Worm (Caenorhabditis elegans) whole organism, L4 larva: ENCODE measurements around the gene C55A1.7.
"Not testable (repeated sequence)": the region's sequence is repeated elsewhere in the genome, so short reads cannot be mapped to it uniquely, and the experiment has no call there.

Experiments
- F26F4.8 ChIP-seq: fragments of 200-800 bp; sonication (Bioruptor generic); conservative IDR thresholded peaks from 2 replicates; pipeline ENCODE4 v1.3.6; 2022; ENCODE audit warnings: missing genetic modification characterization, missing compliant biosample characterization
- R02D3.7 ChIP-seq: fragments of 150-350 bp; sonication (generic microtip); optimal IDR thresholded peaks from 3 replicates; lab custom pipeline; 2014; ENCODE audit warnings: missing biosample characterization, missing genetic modification characterization
- Y48G9A.11 ChIP-seq: fragments of 200-800 bp; sonication (Bioruptor generic); IDR thresholded peaks from 2 replicates; pipeline ENCODE4 v1.3.6; 2022; ENCODE audit warnings: missing genetic modification reagents, missing genetic modification characterization, missing compliant biosample characterization
- ZK546.5 ChIP-seq, 2 experiments: sonication (generic microtip); optimal IDR thresholded peaks; 2 replicates each; lab custom pipeline; 2017; ENCODE audit warnings: missing biosample characterization in 2 of 2, missing genetic modification characterization in 2 of 2
- aha-1 ChIP-seq: fragments of 150-350 bp; peaks from one replicate; lab custom pipeline; 2014; ENCODE audit warnings: missing biosample characterization, missing genetic modification characterization
- aly-2 ChIP-seq: sonication (generic microtip); optimal IDR thresholded peaks from 2 replicates; lab custom pipeline; 2018; ENCODE audit warnings: missing biosample characterization, missing genetic modification characterization
- daf-8 ChIP-seq: fragments of 200-800 bp; sonication (Bioruptor generic); IDR thresholded peaks from 2 replicates; pipeline ENCODE4 v1.3.6; 2022; ENCODE audit warnings: missing genetic modification characterization, missing compliant biosample characterization
- dmd-6 ChIP-seq: fragments of 200-800 bp; sonication (Bioruptor generic); IDR thresholded peaks from 2 replicates; pipeline ENCODE4 v1.3.6; 2022; ENCODE audit warnings: missing genetic modification reagents, missing genetic modification characterization, missing compliant biosample characterization
- dmd-8 ChIP-seq: fragments of 200-800 bp; sonication (Bioruptor generic); IDR thresholded peaks from 2 replicates; pipeline ENCODE4 v1.3.6; 2022; ENCODE audit warnings: missing genetic modification characterization, missing compliant biosample characterization
- duxl-1 ChIP-seq: sonication (generic microtip); optimal IDR thresholded peaks from 2 replicates; lab custom pipeline; 2016; ENCODE audit warnings: mild to moderate bottlenecking, missing genetic modification characterization, moderate library complexity, missing compliant biosample characterization; ENCODE audit not compliant: poor library complexity
- egl-43 ChIP-seq: fragments of 200-800 bp; sonication (Bioruptor generic); IDR thresholded peaks from 2 replicates; pipeline ENCODE4 v1.3.6; 2022; ENCODE audit warnings: missing genetic modification reagents, missing genetic modification characterization, missing compliant biosample characterization
- fkh-10 ChIP-seq: fragments of 150-350 bp; optimal IDR thresholded peaks from 2 replicates; lab custom pipeline; 2014; ENCODE audit warnings: missing biosample characterization, missing genetic modification reagents, missing genetic modification characterization
- fos-1 ChIP-seq: fragments of 150-350 bp; optimal IDR thresholded peaks from 2 replicates; lab custom pipeline; 2014; ENCODE audit warnings: missing biosample characterization, missing genetic modification characterization
- hmg-1.1 ChIP-seq: fragments of 200-800 bp; sonication (Bioruptor generic); IDR thresholded peaks from 2 replicates; pipeline ENCODE4 v1.3.6; 2022; ENCODE audit warnings: missing genetic modification reagents, missing genetic modification characterization, missing compliant biosample characterization
- lin-1 ChIP-seq: fragments of 200-800 bp; sonication (Bioruptor generic); IDR thresholded peaks from 2 replicates; pipeline ENCODE4 v1.3.6; 2022; ENCODE audit warnings: missing genetic modification reagents, missing genetic modification characterization, missing compliant biosample characterization
- lin-13 ChIP-seq: fragments of 150-350 bp; optimal IDR thresholded peaks from 2 replicates; lab custom pipeline; 2014; ENCODE audit warnings: missing biosample characterization, missing genetic modification reagents, missing genetic modification characterization
- lin-15B ChIP-seq: fragments of 150-350 bp; sonication (generic microtip); optimal IDR thresholded peaks from 3 replicates; lab custom pipeline; 2014; ENCODE audit warnings: missing biosample characterization, missing genetic modification characterization
- lin-38 ChIP-seq: fragments of 200-800 bp; sonication (Bioruptor generic); IDR thresholded peaks from 2 replicates; pipeline ENCODE4 v1.3.6; 2022; ENCODE audit warnings: missing genetic modification reagents, missing genetic modification characterization, missing compliant biosample characterization
- lir-3 ChIP-seq: sonication (generic microtip); optimal IDR thresholded peaks from 2 replicates; lab custom pipeline; 2016; ENCODE audit warnings: mild to moderate bottlenecking, missing genetic modification characterization, missing compliant biosample characterization
- lsy-2 ChIP-seq, 2 experiments: fragments of 150-350 bp in 1 of 2; sonication (generic microtip) in 1 of 2; optimal IDR thresholded peaks; 2 replicates each; lab custom pipeline; 2014 to 2017; ENCODE audit warnings: missing biosample characterization in 2 of 2, missing genetic modification characterization in 2 of 2
- mxl-2 ChIP-seq: fragments of 200-800 bp; sonication (Bioruptor generic); conservative IDR thresholded peaks from 2 replicates; pipeline ENCODE4 v1.3.6; 2022; ENCODE audit warnings: missing genetic modification reagents, missing genetic modification characterization, missing compliant biosample characterization
- mxl-3 ChIP-seq: fragments of 200-800 bp; sonication (Bioruptor generic); optimal IDR thresholded peaks from 2 replicates; lab custom pipeline; 2018; ENCODE audit warnings: mild to moderate bottlenecking, missing genetic modification characterization, missing compliant biosample characterization
- nhr-10 ChIP-seq: fragments of 150-350 bp; optimal IDR thresholded peaks from 2 replicates; lab custom pipeline; 2014; ENCODE audit warnings: missing biosample characterization, missing genetic modification characterization
- nhr-111 ChIP-seq: fragments of 200-800 bp; sonication (Bioruptor generic); optimal IDR thresholded peaks from 2 replicates; lab custom pipeline; 2018; ENCODE audit warnings: mild to moderate bottlenecking, missing genetic modification characterization, missing compliant biosample characterization
- nhr-237 ChIP-seq: sonication (generic microtip); optimal IDR thresholded peaks from 2 replicates; lab custom pipeline; 2017; ENCODE audit warnings: missing biosample characterization, missing genetic modification characterization
- nhr-76 ChIP-seq: fragments of 150-350 bp; optimal IDR thresholded peaks from 2 replicates; lab custom pipeline; 2014; ENCODE audit warnings: missing biosample characterization, missing genetic modification characterization
- pha-4 ChIP-seq, 2 experiments: fragments of 150-350 bp in 1 of 2; fragments of 200-800 bp in 1 of 2; sonication (Bioruptor generic) in 1 of 2; IDR thresholded peaks in 1 of 2; optimal IDR thresholded peaks in 1 of 2; 2 replicates each; pipeline versions ENCODE4 v1.3.6 to Lab custom; 2014 to 2022; ENCODE audit warnings: missing genetic modification characterization in 2 of 2, missing genetic modification reagents in 2 of 2, missing biosample characterization in 1 of 2, missing compliant biosample characterization in 1 of 2
- php-3 ChIP-seq: fragments of 200-800 bp; sonication (Bioruptor generic); IDR thresholded peaks from 2 replicates; pipeline ENCODE4 v1.3.6; 2022; ENCODE audit warnings: missing genetic modification reagents, missing genetic modification characterization, missing compliant biosample characterization
- pqm-1 ChIP-seq: sonication (generic microtip); optimal IDR thresholded peaks from 2 replicates; lab custom pipeline; 2017; ENCODE audit warnings: missing biosample characterization, missing genetic modification characterization
- rbr-2 ChIP-seq: sonication (generic microtip); optimal IDR thresholded peaks from 2 replicates; lab custom pipeline; 2016; ENCODE audit warnings: missing genotype, missing genetic modification characterization, missing compliant biosample characterization
- set-16 ChIP-seq: fragments of 200-800 bp; sonication (Bioruptor generic); IDR thresholded peaks from 2 replicates; pipeline ENCODE4 v1.3.6; 2022; ENCODE audit warnings: missing genetic modification reagents, missing genetic modification characterization, missing compliant biosample characterization
- snpc-4 ChIP-seq: fragments of 150-350 bp; optimal IDR thresholded peaks from 2 replicates; lab custom pipeline; 2014; ENCODE audit warnings: missing biosample characterization, missing genetic modification characterization
- zfp-2 ChIP-seq: sonication (generic microtip); optimal IDR thresholded peaks from 2 replicates; lab custom pipeline; 2016; ENCODE audit warnings: mild to moderate bottlenecking, missing genetic modification characterization, missing compliant biosample characterization
- zfp-3 ChIP-seq: fragments of 200-800 bp; sonication (Bioruptor generic); conservative IDR thresholded peaks from 2 replicates; pipeline ENCODE4 v1.3.6; 2022; ENCODE audit warnings: missing genetic modification reagents, missing genetic modification characterization, missing compliant biosample characterization
- zip-2 ChIP-seq: fragments of 150-350 bp; optimal IDR thresholded peaks from 2 replicates; lab custom pipeline; 2014; ENCODE audit warnings: missing biosample characterization, missing genetic modification characterization
- ztf-11 ChIP-seq: fragments of 150-350 bp; optimal IDR thresholded peaks from 2 replicates; lab custom pipeline; 2014; ENCODE audit warnings: missing biosample characterization, missing genetic modification characterization
- ztf-7 ChIP-seq: fragments of 150-350 bp; optimal IDR thresholded peaks from 2 replicates; lab custom pipeline; 2014; ENCODE audit warnings: missing biosample characterization, missing genetic modification characterization

The C55A1.7 gene

DNA sequence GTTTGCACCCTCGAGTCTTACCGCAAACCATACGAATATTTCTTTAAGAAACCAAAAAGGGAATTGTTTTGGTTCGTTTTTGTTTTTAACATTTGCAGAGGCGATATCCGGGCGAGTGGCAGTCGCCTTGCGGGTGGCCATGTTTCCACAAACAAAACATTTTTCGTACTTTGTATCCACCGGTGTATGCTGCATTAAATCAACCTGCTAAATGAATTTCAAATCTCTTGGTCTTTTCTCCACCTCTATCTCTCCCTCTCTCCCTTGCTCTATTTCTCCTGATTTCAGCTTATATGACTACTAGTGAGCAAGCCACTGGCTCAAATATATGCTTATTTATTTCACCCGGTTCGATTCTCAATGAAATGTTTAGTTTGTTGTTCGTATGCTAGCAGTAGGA, 29.8 kb upstream of the C55A1.7 start, which contains the start of gene nhr-52:
Gene nhr-52 (plus strand): TSS at position 301 of the 400 bp plus-strand sequence.
- TF ChIP-seq Y48G9A.11 (GFP tag; lab: Robert Waterston, UW) (no peak), zfp-3 (GFP tag; lab: Robert Waterston, UW) (no peak), nhr-111 (GFP tag; lab: Kevin White, UChicago) (no peak), hmg-1.1 (GFP tag; lab: Robert Waterston, UW) (no peak), nhr-10 (no peak), aha-1 (tag; lab: Kevin White, UChicago) (no peak), fkh-10 (GFP tag; lab: Kevin White, UChicago) (no peak), ZK546.5 (tag; optimal IDR thresholded peaks at IDR 0.05; lab: Kevin White, UChicago) (no peak), R02D3.7 (no peak), nhr-237 (tag; lab: Kevin White, UChicago) (no peak), lsy-2 (tag; optimal IDR thresholded peaks at IDR 0.05; lab: Kevin White, UChicago) (no peak), lir-3 (no peak), duxl-1 (tag; lab: Kevin White, UChicago) (no peak)

DNA sequence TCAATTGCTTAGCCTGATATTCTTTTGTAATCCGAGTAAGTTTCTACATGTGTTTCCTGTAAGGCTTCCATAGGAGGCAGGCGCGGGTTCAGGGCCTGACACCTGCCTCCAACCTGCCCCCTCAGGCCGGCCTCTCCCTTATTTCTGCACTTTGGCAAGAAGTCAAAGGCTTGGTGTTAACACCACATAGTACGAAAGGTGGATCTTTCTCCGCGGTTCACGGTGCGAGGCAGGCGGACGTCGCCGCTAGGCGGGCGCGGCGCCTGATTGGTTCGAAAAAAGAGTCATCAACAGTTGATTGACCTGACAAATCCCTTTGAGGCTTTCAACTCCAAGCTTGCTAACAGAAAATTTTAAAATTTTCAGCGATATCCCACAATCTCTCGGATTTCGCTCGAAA, 27.5 kb upstream of the C55A1.7 start:
- TF ChIP-seq dmd-8 (GFP tag; lab: Robert Waterston, UW) = 0 out of 2 replicates have a peak, but pooled peaks have one; percentile 31
- TF ChIP-seq F26F4.8 (GFP tag; lab: Robert Waterston, UW) = no peak
- no peak for TF ChIP-seq dmd-6
- no peak for TF ChIP-seq mxl-2
- TF ChIP-seq lir-3 = no peak
- no peak for TF ChIP-seq aly-2 (tag; lab: Kevin White, UChicago)
- peak; percentile 55 for TF ChIP-seq set-16 (GFP tag; lab: Robert Waterston, UW)
- TF ChIP-seq rbr-2 (tag; lab: Kevin White, UChicago) = no peak

DNA sequence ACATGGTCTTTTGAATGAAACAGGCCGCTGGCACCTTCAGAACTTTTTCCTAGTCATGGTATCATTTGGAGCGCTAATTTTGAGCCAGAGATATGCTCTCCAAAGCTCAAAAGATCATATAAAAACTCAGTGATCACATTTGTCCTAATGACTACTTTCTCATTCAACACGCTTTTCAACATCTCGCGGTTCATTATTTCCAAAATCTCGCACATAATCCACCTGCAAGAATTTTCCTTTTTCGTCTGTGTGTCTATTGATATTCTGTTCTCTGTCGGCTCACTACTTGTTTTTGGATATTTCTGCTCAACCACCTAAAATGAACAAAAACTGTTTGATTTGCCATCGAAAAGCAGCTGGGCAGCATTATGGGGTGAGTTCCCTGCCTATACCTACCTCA, 26.3 kb upstream of the C55A1.7 start, which contains the start of gene nhr-51:
Gene nhr-51 (plus strand): TSS at position 301 of the 400 bp plus-strand sequence.
- TF ChIP-seq zip-2 (tag; lab: Kevin White, UChicago) (no peak), pqm-1 (tag; lab: Kevin White, UChicago) (no peak), lin-13 (GFP tag; lab: Kevin White, UChicago) (no peak), egl-43 (GFP tag; lab: Robert Waterston, UW) (no peak), mxl-3 (GFP tag; lab: Kevin White, UChicago) (no peak), ztf-7 (tag; lab: Kevin White, UChicago) (no peak), daf-8 (GFP tag; lab: Robert Waterston, UW) (no peak), lin-1 (GFP tag; lab: Robert Waterston, UW) (no peak), ZK546.5 (tag; optimal IDR thresholded peaks at IDR 0.05; lab: Kevin White, UChicago) (no peak), pha-4 (GFP tag; IDR thresholded peaks at IDR 0.05; lab: Robert Waterston, UW) (no peak), pha-4 (tag; optimal IDR thresholded peaks at IDR 0.05; lab: Kevin White, UChicago) (no peak)

- not testable (repeated sequence) for TF ChIP-seq lin-15B (tag; lab: Kevin White, UChicago); lir-3; php-3 (GFP tag; lab: Robert Waterston, UW)
These were observed 22.7 kb upstream of the C55A1.7 start, which contains the start of gene K06B4.15 for ce11 chrV:15670139-15670538. Gene K06B4.15, plus strand, starts transcription at chrV:15670439.

- TF ChIP-seq nhr-76 (tag; lab: Kevin White, UChicago) (no peak), lin-38 (GFP tag; lab: Robert Waterston, UW) (no peak), aly-2 (tag; lab: Kevin White, UChicago) (no peak), fos-1 (tag; lab: Kevin White, UChicago) (no peak), ztf-11 (tag; lab: Kevin White, UChicago) (no peak), duxl-1 (tag; lab: Kevin White, UChicago) (no peak), zfp-2 (tag; lab: Kevin White, UChicago) (no peak), snpc-4 (no peak)
- TF ChIP-seq, all 104 proteins: peak for 0
These were observed 21.4 kb upstream of the C55A1.7 start, which contains the start of gene K06B4.4 for ce11 chrV:15668870-15669269. Gene K06B4.4, plus strand, starts transcription at chrV:15669170.
